Worm (Caenorhabditis elegans): Measurements from ENCODE around the gene pptr-1.

DNA sequence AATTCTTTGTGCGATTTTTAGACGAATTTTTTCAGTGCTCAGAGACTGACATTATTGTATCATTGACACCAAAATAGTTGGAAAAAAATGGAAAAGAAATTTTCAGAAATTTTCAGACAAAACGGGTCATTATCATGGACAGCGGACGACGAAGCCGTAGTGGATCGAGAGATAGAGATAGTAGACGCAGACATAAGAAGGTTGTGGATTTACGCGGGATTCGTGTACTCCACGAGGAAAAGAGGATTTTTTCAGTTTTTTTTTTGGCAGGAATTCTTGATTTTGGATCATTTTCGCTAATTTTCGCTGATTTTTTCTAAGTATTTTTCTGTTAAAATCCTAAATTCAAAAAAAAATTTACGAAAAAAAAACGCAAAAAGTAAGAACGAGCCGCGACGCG, 10.3 kb downstream of the pptr-1 start, which contains the start of gene W08G11.3:
- no peak for TF ChIP-seq tbx-11 (GFP tag; IDR thresholded peaks at IDR 0.05)
- TF ChIP-seq B0310.2 (tag; optimal IDR thresholded peaks at IDR 0.05), result no peak
- TF ChIP-seq aly-1 (tag; optimal IDR thresholded peaks at IDR 0.05), result no peak
- no peak for TF ChIP-seq flt-1 (GFP tag; IDR thresholded peaks at IDR 0.05)
- TF ChIP-seq ama-1 (optimal IDR thresholded peaks at IDR 0.05), result peak; percentile 56
- TF ChIP-seq hmg-4 (GFP tag; optimal IDR thresholded peaks at IDR 0.05), result no peak
- TF ChIP-seq scrt-1 (GFP tag; IDR thresholded peaks at IDR 0.05), result no peak
- no peak for TF ChIP-seq pes-1 (GFP tag; IDR thresholded peaks at IDR 0.05)
- no peak for TF ChIP-seq F13C5.2 (tag; optimal IDR thresholded peaks at IDR 0.05)
- TF ChIP-seq ceh-36 (tag; optimal IDR thresholded peaks at IDR 0.05), result no peak
- no peak for TF ChIP-seq ceh-13 (GFP tag; optimal IDR thresholded peaks at IDR 0.05)
- TF ChIP-seq hnd-1 (tag; optimal IDR thresholded peaks at IDR 0.05), result no peak
- no peak for TF ChIP-seq tra-4 (tag; optimal IDR thresholded peaks at IDR 0.05)
- no peak for TF ChIP-seq tbx-37 (GFP tag; conservative IDR thresholded peaks at IDR 0.05)
